Worm (Caenorhabditis elegans): ENCODE data around the gene clec-153.

The clec-153 gene

DNA sequence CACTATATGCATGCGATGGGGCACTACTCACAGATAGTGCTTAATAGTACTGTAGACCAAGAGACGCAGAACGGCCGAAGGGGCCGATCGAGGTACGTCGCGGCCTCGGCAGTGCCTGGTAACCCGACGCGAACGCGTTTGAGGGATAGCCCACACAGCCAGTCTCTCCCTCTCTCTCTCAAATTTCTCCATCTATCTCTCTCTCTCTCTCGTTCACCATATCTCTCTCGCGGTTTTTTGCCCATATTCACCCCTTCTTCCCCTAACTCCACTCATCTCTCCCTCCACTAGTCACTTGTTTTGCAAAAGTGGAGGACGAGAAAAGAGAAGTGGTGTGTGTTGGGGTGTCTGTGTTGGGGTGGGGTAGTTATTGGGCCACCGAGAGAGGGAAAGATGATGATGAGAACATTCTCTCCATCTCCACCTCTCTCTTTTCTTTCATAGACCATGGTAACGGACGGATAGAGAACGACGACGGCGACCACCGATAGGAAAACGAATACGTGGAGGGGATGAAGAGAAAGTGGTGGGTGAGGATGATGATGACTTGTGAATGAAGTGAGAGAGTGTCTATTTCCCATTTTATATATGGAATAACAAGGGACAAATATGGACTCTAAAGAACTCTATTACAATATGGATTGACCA, 31.8 kb downstream of the clec-153 start:
- TF ChIP-seq Y116A8C.19 (tag; optimal IDR thresholded peaks at IDR 0.05; ENCODE audit: borderline replicate concordance), result no peak
- no peak for TF ChIP-seq jun-1 (tag; optimal IDR thresholded peaks at IDR 0.05)
- TF ChIP-seq pqm-1 (tag; optimal IDR thresholded peaks at IDR 0.05), result no peak
- TF ChIP-seq hlh-17 (GFP tag; optimal IDR thresholded peaks at IDR 0.05; ENCODE audit: borderline replicate concordance), result no peak
- TF ChIP-seq skn-1 (tag; optimal IDR thresholded peaks at IDR 0.05), result peak; percentile 71
- peak; percentile 25 to 50 for TF ChIP-seq lin-35 (GFP tag; optimal IDR thresholded peaks at IDR 0.05)
- TF ChIP-seq dsc-1 (tag; optimal IDR thresholded peaks at IDR 0.05), result no peak
- no peak for TF ChIP-seq aha-1 (tag; optimal IDR thresholded peaks at IDR 0.05)
- peak; percentile 33 to 62 for TF ChIP-seq lsy-2 (tag; optimal IDR thresholded peaks at IDR 0.05)
- peak; percentile 8 for TF ChIP-seq F16B12.6 (tag; optimal IDR thresholded peaks at IDR 0.05)
- no peak for TF ChIP-seq ama-1 (optimal IDR thresholded peaks at IDR 0.05)
- peak in 2 of 3 experiments; percentile 3 to 24 for TF ChIP-seq dpl-1 (GFP tag; optimal IDR thresholded peaks at IDR 0.05)
- TF ChIP-seq nhr-47 (tag; optimal IDR thresholded peaks at IDR 0.05), result peak; percentile 51
- TF ChIP-seq lin-14 (GFP tag; optimal IDR thresholded peaks at IDR 0.05), result peak; percentile 94
- peak; percentile 33; the same call in 1 of the 2 replicates for TF ChIP-seq nhr-19 (GFP tag; conservative IDR thresholded peaks at IDR 0.05)
- peak; percentile 34 for TF ChIP-seq nhr-90 (tag; optimal IDR thresholded peaks at IDR 0.05; ENCODE audit: poor library complexity)
- TF ChIP-seq snu-23 (GFP tag; optimal IDR thresholded peaks at IDR 0.05), result peak; percentile 61
- TF ChIP-seq mep-1 (tag; optimal IDR thresholded peaks at IDR 0.05), result peak; percentile 66
- no peak for TF ChIP-seq ces-1 (GFP tag; optimal IDR thresholded peaks at IDR 0.05)
- no peak for TF ChIP-seq ceh-90 (tag; optimal IDR thresholded peaks at IDR 0.05)
- TF ChIP-seq irx-1 (tag; optimal IDR thresholded peaks at IDR 0.05), result no peak
- no peak for TF ChIP-seq lin-15B (tag; optimal IDR thresholded peaks at IDR 0.05)
- peak; percentile 29 for TF ChIP-seq rnt-1 (tag; optimal IDR thresholded peaks at IDR 0.05)
- no peak for TF ChIP-seq sptf-1 (tag; optimal IDR thresholded peaks at IDR 0.05)
- TF ChIP-seq nhr-76 (tag; optimal IDR thresholded peaks at IDR 0.05), result no peak
- TF ChIP-seq nhr-85 (tag), result peak; percentile 89
- TF ChIP-seq fos-1 (tag; optimal IDR thresholded peaks at IDR 0.05), result no peak
- TF ChIP-seq unc-130 (tag; optimal IDR thresholded peaks at IDR 0.05), result no peak
- TF ChIP-seq alr-1 (tag; optimal IDR thresholded peaks at IDR 0.05; ENCODE audit: borderline replicate concordance), result no peak
- TF ChIP-seq efl-1 (optimal IDR thresholded peaks at IDR 0.05), result peak; percentile 36 to 37
- TF ChIP-seq efl-1 (GFP tag; optimal IDR thresholded peaks at IDR 0.05 in 1 of 2), result peak; percentile 21 to 95
- TF ChIP-seq ets-5 (GFP tag; IDR thresholded peaks at IDR 0.05), result no peak
- TF ChIP-seq hlh-4 (tag; optimal IDR thresholded peaks at IDR 0.05), result no peak
- no peak for TF ChIP-seq ceh-63 (GFP tag; optimal IDR thresholded peaks at IDR 0.05)
- no peak for TF ChIP-seq egl-27 (tag; optimal IDR thresholded peaks at IDR 0.05)
- TF ChIP-seq snpc-4 (tag; optimal IDR thresholded peaks at IDR 0.05), result peak; percentile 31
- TF ChIP-seq fkh-8 (tag; optimal IDR thresholded peaks at IDR 0.05), result peak; percentile 43
- TF ChIP-seq tbx-2 (tag; optimal IDR thresholded peaks at IDR 0.05), result peak; percentile 18
- TF ChIP-seq grh-1 (GFP tag; IDR thresholded peaks at IDR 0.05), result no peak
- TF ChIP-seq unc-98 (GFP tag; IDR thresholded peaks at IDR 0.05), result no peak
- TF ChIP-seq zag-1 (tag; optimal IDR thresholded peaks at IDR 0.05), result no peak
- no peak for TF ChIP-seq elt-3 (tag; optimal IDR thresholded peaks at IDR 0.05)
- TF ChIP-seq elt-2 (tag; optimal IDR thresholded peaks at IDR 0.05), result no peak
- TF ChIP-seq lin-13 (GFP tag; optimal IDR thresholded peaks at IDR 0.05), result no peak
- no peak for TF ChIP-seq efl-3 (GFP tag; optimal IDR thresholded peaks at IDR 0.05)
- no peak for TF ChIP-seq unc-30 (tag; optimal IDR thresholded peaks at IDR 0.05)
- TF ChIP-seq nhr-20 (tag; optimal IDR thresholded peaks at IDR 0.05), result peak; percentile 51
- TF ChIP-seq nhr-71 (tag; optimal IDR thresholded peaks at IDR 0.05), result peak; percentile 61
- TF ChIP-seq isw-1 (GFP tag; IDR thresholded peaks at IDR 0.05), result no peak
- no peak for TF ChIP-seq C34B4.2 (tag; optimal IDR thresholded peaks at IDR 0.05)
- TF ChIP-seq fkh-10 (GFP tag; optimal IDR thresholded peaks at IDR 0.05), result no peak
- peak; percentile 25 for TF ChIP-seq unc-86 (tag; optimal IDR thresholded peaks at IDR 0.05)
- no peak for TF ChIP-seq nhr-12 (tag; optimal IDR thresholded peaks at IDR 0.05)

Data from whole organism, L1 larva.